Worm (Caenorhabditis elegans) whole organism, L3 larva: ENCODE results near the gene flp-32.

Experiments used
- R02D3.7 ChIP-seq: fragments of 150-350 bp; optimal IDR thresholded peaks from 2 replicates; lab custom pipeline; 2014; ENCODE audit warnings: missing biosample characterization, missing genetic modification characterization
- ZK546.5 ChIP-seq: sonication (generic microtip); optimal IDR thresholded peaks from 2 replicates; lab custom pipeline; 2017; ENCODE audit warnings: missing biosample characterization, missing genetic modification characterization
- aly-2 ChIP-seq: fragments of 150-350 bp; optimal IDR thresholded peaks from 2 replicates; lab custom pipeline; 2014; ENCODE audit warnings: missing biosample characterization, missing genetic modification characterization
- ama-1 ChIP-seq: fragments of 150-350 bp; optimal IDR thresholded peaks from 2 replicates; lab custom pipeline; 2018
- ceh-28 ChIP-seq: fragments of 150-350 bp; optimal IDR thresholded peaks from 2 replicates; lab custom pipeline; 2014; ENCODE audit warnings: missing biosample characterization, missing genetic modification reagents, missing genetic modification characterization
- ceh-82 ChIP-seq: fragments of 150-350 bp; optimal IDR thresholded peaks from 2 replicates; lab custom pipeline; 2014; ENCODE audit warnings: missing biosample characterization, missing genetic modification characterization
- ceh-9 ChIP-seq: sonication (generic microtip); optimal IDR thresholded peaks from 2 replicates; lab custom pipeline; 2018; ENCODE audit warnings: missing biosample characterization, missing genetic modification characterization
- egl-27 ChIP-seq: sonication (generic microtip); optimal IDR thresholded peaks from 4 replicates; lab custom pipeline; 2017; ENCODE audit warnings: missing biosample characterization, missing genetic modification reagents, missing genetic modification characterization
- egl-5 ChIP-seq: fragments of 150-350 bp; optimal IDR thresholded peaks from 2 replicates; lab custom pipeline; 2017; ENCODE audit warnings: missing biosample characterization, missing genetic modification reagents, missing genetic modification characterization, inconsistent platforms
- elt-1 ChIP-seq: fragments of 150-350 bp; optimal IDR thresholded peaks from 2 replicates; lab custom pipeline; 2014; ENCODE audit warnings: missing biosample characterization, missing genetic modification characterization
- elt-2 ChIP-seq: sonication (generic microtip); optimal IDR thresholded peaks from 2 replicates; lab custom pipeline; 2016; ENCODE audit warnings: missing genetic modification reagents, mild to moderate bottlenecking, missing genetic modification characterization, missing compliant biosample characterization
- elt-3 ChIP-seq, 3 experiments: fragments of 150-350 bp in 1 of 3; sonication (generic microtip) in 2 of 3; optimal IDR thresholded peaks; 2 replicates in 2 of 3; 4 replicates in 1 of 3; lab custom pipeline; 2014 to 2017; ENCODE audit warnings: missing biosample characterization in 3 of 3, missing genetic modification characterization in 3 of 3
- fkh-10 ChIP-seq: sonication (generic microtip); optimal IDR thresholded peaks from 2 replicates; lab custom pipeline; 2017; ENCODE audit warnings: missing biosample characterization, missing genetic modification reagents, missing genetic modification characterization
- fos-1 ChIP-seq: fragments of 150-350 bp; optimal IDR thresholded peaks from 2 replicates; lab custom pipeline; 2014; ENCODE audit warnings: missing biosample characterization, missing genetic modification characterization
- hmg-11 ChIP-seq: sonication (generic microtip); optimal IDR thresholded peaks from 2 replicates; lab custom pipeline; 2016; ENCODE audit warnings: missing genetic modification characterization, missing compliant biosample characterization
- jun-1 ChIP-seq: fragments of 150-350 bp; optimal IDR thresholded peaks from 2 replicates; lab custom pipeline; 2014; ENCODE audit warnings: missing biosample characterization, missing genetic modification reagents, missing genetic modification characterization
- lin-39 ChIP-seq: fragments of 150-350 bp; optimal IDR thresholded peaks from 2 replicates; lab custom pipeline; 2018; ENCODE audit warnings: missing biosample characterization, missing genetic modification reagents, missing genetic modification characterization
- lsy-12 ChIP-seq: sonication (generic microtip); optimal IDR thresholded peaks from 2 replicates; lab custom pipeline; 2016; ENCODE audit warnings: mild to moderate bottlenecking, missing genetic modification characterization, missing compliant biosample characterization
- mdl-1 ChIP-seq: fragments of 150-350 bp; optimal IDR thresholded peaks from 2 replicates; lab custom pipeline; 2014; ENCODE audit warnings: missing biosample characterization, missing genetic modification characterization
- nfya-1 ChIP-seq: sonication (generic microtip); optimal IDR thresholded peaks from 2 replicates; lab custom pipeline; 2017; ENCODE audit warnings: missing genetic modification characterization, mild to moderate bottlenecking, missing compliant biosample characterization, antibody characterized with exemption, moderate library complexity; ENCODE audit not compliant: insufficient read depth
- nhr-11 ChIP-seq: fragments of 150-350 bp; optimal IDR thresholded peaks from 2 replicates; lab custom pipeline; 2014; ENCODE audit warnings: missing biosample characterization, missing genetic modification characterization
- nhr-12 ChIP-seq: fragments of 150-350 bp; optimal IDR thresholded peaks from 2 replicates; lab custom pipeline; 2014; ENCODE audit warnings: missing biosample characterization, missing genetic modification characterization
- nhr-23 ChIP-seq: fragments of 150-350 bp; optimal IDR thresholded peaks from 2 replicates; lab custom pipeline; 2014; ENCODE audit warnings: missing biosample characterization, missing genetic modification reagents, missing genetic modification characterization
- nhr-237 ChIP-seq: fragments of 150-350 bp; optimal IDR thresholded peaks from 2 replicates; lab custom pipeline; 2014; ENCODE audit warnings: missing biosample characterization, missing genetic modification characterization
- nhr-43 ChIP-seq: sonication (generic microtip); optimal IDR thresholded peaks from 2 replicates; lab custom pipeline; 2016; ENCODE audit warnings: mild to moderate bottlenecking, missing genetic modification characterization, missing compliant biosample characterization; ENCODE audit not compliant: poor library complexity, severe bottlenecking
- nhr-67 ChIP-seq: fragments of 150-350 bp; optimal IDR thresholded peaks from 2 replicates; lab custom pipeline; 2014; ENCODE audit warnings: missing biosample characterization, missing genetic modification characterization
- nhr-76 ChIP-seq: fragments of 150-350 bp; sonication (generic microtip); optimal IDR thresholded peaks from 5 replicates; lab custom pipeline; 2014; ENCODE audit warnings: missing biosample characterization, missing genetic modification characterization
- nhr-77 ChIP-seq: fragments of 150-350 bp; optimal IDR thresholded peaks from 2 replicates; lab custom pipeline; 2014; ENCODE audit warnings: missing biosample characterization, missing genetic modification characterization
- pha-4 ChIP-seq: fragments of 150-350 bp; optimal IDR thresholded peaks from 2 replicates; lab custom pipeline; 2014; ENCODE audit warnings: missing biosample characterization, missing genetic modification reagents, missing genetic modification characterization
- sea-2 ChIP-seq: fragments of 150-350 bp; sonication (generic microtip); optimal IDR thresholded peaks from 4 replicates; lab custom pipeline; 2014; ENCODE audit warnings: missing biosample characterization, missing genetic modification reagents, missing genetic modification characterization
- snpc-4 ChIP-seq: fragments of 150-350 bp; optimal IDR thresholded peaks from 2 replicates; lab custom pipeline; 2014; ENCODE audit warnings: missing biosample characterization, missing genetic modification characterization
- tbx-2 ChIP-seq: sonication (generic microtip); optimal IDR thresholded peaks from 2 replicates; lab custom pipeline; 2016; ENCODE audit warnings: mild to moderate bottlenecking, missing genetic modification characterization, missing compliant biosample characterization
- unc-39 ChIP-seq: sonication (generic microtip); optimal IDR thresholded peaks from 4 replicates; lab custom pipeline; 2017; ENCODE audit warnings: missing biosample characterization, missing genetic modification characterization
- unc-62 ChIP-seq: fragments of 150-350 bp; sonication (generic microtip); optimal IDR thresholded peaks from 4 replicates; lab custom pipeline; 2014; ENCODE audit warnings: missing biosample characterization, missing genetic modification reagents, missing genetic modification characterization
- zag-1 ChIP-seq: fragments of 150-350 bp; optimal IDR thresholded peaks from 2 replicates; lab custom pipeline; 2014; ENCODE audit warnings: missing biosample characterization, missing genetic modification characterization
- ztf-4 ChIP-seq: fragments of 150-350 bp; optimal IDR thresholded peaks from 2 replicates; lab custom pipeline; 2014; ENCODE audit warnings: missing biosample characterization, missing genetic modification characterization

flp-32 gene

DNA sequence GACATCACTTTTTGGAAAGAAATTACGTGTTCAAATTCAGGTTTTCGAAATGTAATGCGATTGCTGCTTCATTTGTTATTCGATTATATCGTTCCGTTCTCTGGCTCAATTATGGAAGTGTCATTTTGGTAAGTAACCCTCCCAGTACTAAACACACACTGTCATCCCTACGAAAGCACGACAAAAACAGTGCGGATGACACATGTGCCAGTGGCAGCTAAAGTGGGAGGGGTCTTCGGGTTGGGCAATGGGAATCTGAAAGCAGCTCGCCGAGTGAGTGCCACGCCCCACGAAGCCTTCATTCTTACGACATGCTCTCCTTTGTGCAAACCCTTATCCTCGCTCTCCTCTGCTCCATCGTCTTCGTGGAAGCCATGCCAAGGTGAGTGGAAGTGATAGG lies at the start of gene flp-32:
Gene flp-32 (plus strand): TSS at position 301 of the 400 bp plus-strand sequence.
- TF ChIP-seq ceh-28 (tag; lab: Kevin White, UChicago) (no peak), egl-27 (tag; lab: Kevin White, UChicago) (no peak), nfya-1 (tag; lab: Kevin White, UChicago) (no peak)

DNA sequence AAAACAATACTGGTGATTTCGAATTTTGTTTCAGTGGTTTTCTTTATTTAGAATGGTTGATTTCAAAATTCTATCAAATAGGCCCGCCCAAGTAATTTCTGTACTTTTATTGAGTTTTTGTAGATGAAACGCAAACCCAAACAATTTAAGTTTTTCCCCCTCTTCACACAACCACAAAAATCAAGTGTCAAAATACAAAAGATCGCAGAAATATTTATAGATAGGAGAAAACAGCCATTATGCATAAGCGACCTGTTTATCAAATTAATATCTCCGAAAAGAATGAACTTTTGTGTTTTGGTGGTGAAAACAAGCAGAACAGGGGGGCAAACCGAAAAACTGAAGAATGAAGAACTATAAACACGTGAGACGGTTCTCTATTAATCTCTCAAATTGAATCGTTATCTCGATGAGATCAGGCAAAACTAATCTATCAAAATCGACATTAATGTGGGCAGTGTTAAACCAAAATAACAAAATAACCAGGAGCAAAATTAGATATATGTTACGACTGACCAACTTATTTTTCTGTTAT lies 49.4 kb upstream of the flp-32 start:
- TF ChIP-seq elt-1 (tag; lab: Kevin White, UChicago) (peak; percentile 50), nhr-23 (tag; lab: Kevin White, UChicago) (peak; percentile 28), aly-2 (no peak), nhr-43 (tag; lab: Kevin White, UChicago) (peak; percentile 41)

DNA sequence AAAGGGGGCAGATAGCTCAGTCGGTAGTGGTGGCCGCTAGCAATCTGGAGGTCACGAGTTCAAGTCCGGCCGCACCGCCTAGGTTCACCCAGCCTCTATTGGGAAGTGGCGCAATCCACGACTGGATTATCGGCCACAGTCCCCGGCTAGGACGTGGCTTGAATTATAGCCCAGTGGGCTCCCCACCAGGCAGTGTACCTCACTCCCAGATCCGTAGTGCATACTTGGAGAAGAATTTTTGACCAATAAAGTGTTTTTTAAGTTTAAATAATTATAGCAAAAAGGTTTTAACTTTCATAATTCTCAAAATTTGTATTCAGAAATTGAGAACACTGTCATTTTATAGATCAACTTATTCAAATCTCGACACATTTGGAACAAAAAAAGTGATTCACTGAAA lies 48.2 kb upstream of the flp-32 start:
- TF ChIP-seq sea-2 (GFP tag; lab: Kevin White, UChicago) (no peak), nhr-43 (tag; lab: Kevin White, UChicago) (no peak), nhr-11 (no peak), aly-2 (no peak), ztf-4 (tag; lab: Kevin White, UChicago) (no peak), nhr-23 (tag; lab: Kevin White, UChicago) (no peak)

DNA sequence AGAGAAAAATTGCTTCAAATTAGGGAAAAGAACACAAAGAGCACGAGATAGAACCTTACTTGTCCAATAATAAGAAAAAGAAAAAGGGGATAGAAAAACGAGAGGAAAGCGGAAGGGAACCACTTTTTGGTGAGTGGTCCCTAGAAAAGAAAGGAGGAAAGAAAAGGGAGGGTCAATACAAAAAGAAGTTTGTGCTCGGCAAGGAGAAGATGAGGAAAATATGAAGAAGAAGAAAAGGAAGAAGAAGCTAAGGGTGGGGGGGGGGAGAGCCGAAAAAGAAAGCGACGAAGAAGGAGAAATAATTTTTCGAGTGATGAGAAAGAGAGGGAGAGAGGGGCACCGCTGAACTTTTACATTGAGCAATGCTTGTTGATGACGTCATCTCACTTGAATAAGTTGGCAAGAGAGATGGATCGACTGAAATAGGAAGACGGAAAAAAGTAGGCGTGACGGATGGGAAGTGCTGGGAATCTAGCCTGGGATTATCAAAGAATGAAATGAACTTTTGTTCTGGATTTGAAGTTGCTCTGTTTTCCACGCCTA lies 47.7 kb upstream of the flp-32 start:
- no peak for TF ChIP-seq sea-2 (GFP tag; lab: Kevin White, UChicago)
- TF ChIP-seq nhr-43 (tag; lab: Kevin White, UChicago): no peak
- TF ChIP-seq elt-1 (tag; lab: Kevin White, UChicago): no peak
- TF ChIP-seq nhr-67 (tag; lab: Kevin White, UChicago): no peak
- peak; percentile 31 for TF ChIP-seq zag-1 (tag; lab: Kevin White, UChicago)
- no peak for TF ChIP-seq pha-4 (tag; lab: Kevin White, UChicago)
- peak; percentile 25 for TF ChIP-seq ceh-28 (tag; lab: Kevin White, UChicago)
- TF ChIP-seq ztf-4 (tag; lab: Kevin White, UChicago): no peak
- no peak for TF ChIP-seq nhr-23 (tag; lab: Kevin White, UChicago)
- TF ChIP-seq R02D3.7 (tag; lab: Kevin White, UChicago): no peak
- TF ChIP-seq ZK546.5 (tag; lab: Kevin White, UChicago): no peak
- no peak for TF ChIP-seq ceh-82 (tag; lab: Kevin White, UChicago)
- peak; percentile 22 for TF ChIP-seq snpc-4
- no peak for TF ChIP-seq unc-39 (tag; lab: Kevin White, UChicago)
- TF ChIP-seq nhr-237 (tag; lab: Kevin White, UChicago): no peak
- no peak for TF ChIP-seq egl-5 (tag; lab: Kevin White, UChicago)
- TF ChIP-seq lin-39 (tag; lab: Kevin White, UChicago): peak; percentile 72
- peak; percentile 39 for TF ChIP-seq unc-62 (GFP tag; lab: Kevin White, UChicago)
- TF ChIP-seq tbx-2: peak; percentile 49
- peak; percentile 55 for TF ChIP-seq hmg-11 (tag; lab: Kevin White, UChicago)
- no peak for TF ChIP-seq elt-3 (tag; optimal IDR thresholded peaks at IDR 0.05; lab: Kevin White, UChicago)
- TF ChIP-seq mdl-1: no peak
- TF ChIP-seq nhr-76 (tag; lab: Kevin White, UChicago): no peak
- TF ChIP-seq lsy-12 (tag; lab: Kevin White, UChicago): no peak
- TF ChIP-seq nhr-77 (tag; lab: Kevin White, UChicago): no peak
- TF ChIP-seq ceh-9 (tag; lab: Kevin White, UChicago): no peak
- TF ChIP-seq fos-1 (tag; lab: Kevin White, UChicago): no peak
- TF ChIP-seq fkh-10 (GFP tag; lab: Kevin White, UChicago): peak; percentile 74
- TF ChIP-seq egl-27 (tag; lab: Kevin White, UChicago): no peak
- TF ChIP-seq jun-1 (tag; lab: Kevin White, UChicago): no peak
- no peak for TF ChIP-seq elt-2
- TF ChIP-seq ama-1: no peak
- peak; percentile 40 for TF ChIP-seq nfya-1 (tag; lab: Kevin White, UChicago)
- TF ChIP-seq nhr-12 (tag; lab: Kevin White, UChicago): no peak
